Worm (Caenorhabditis elegans) whole organism, L4 larva: Measurements from ENCODE around the gene pph-1.
A peak's percentile ranks its signal among the peaks of the same experiment; 100 is the strongest.

Source experiments
- F10B5.3 ChIP-seq: sonication (generic microtip); optimal IDR thresholded peaks from 2 replicates; lab custom pipeline; 2016; ENCODE audit warnings: mild to moderate bottlenecking, missing genetic modification characterization, missing compliant biosample characterization
- R02D3.7 ChIP-seq: fragments of 150-350 bp; sonication (generic microtip); optimal IDR thresholded peaks from 3 replicates; lab custom pipeline; 2014; ENCODE audit warnings: missing biosample characterization, missing genetic modification characterization
- Y75B8A.6 ChIP-seq: fragments of 200-800 bp; sonication (Bioruptor generic); IDR thresholded peaks from 2 replicates; pipeline ENCODE4 v1.3.6; 2022; ENCODE audit warnings: missing genetic modification reagents, missing genetic modification characterization, missing compliant biosample characterization
- ZK337.2 ChIP-seq: fragments of 200-800 bp; sonication (Bioruptor generic); IDR thresholded peaks from 2 replicates; pipeline ENCODE4 v1.3.6; 2022; ENCODE audit warnings: missing genetic modification reagents, missing genetic modification characterization, missing compliant biosample characterization
- aha-1 ChIP-seq: fragments of 150-350 bp; peaks from one replicate; lab custom pipeline; 2014; ENCODE audit warnings: missing biosample characterization, missing genetic modification characterization
- ceh-44 ChIP-seq: fragments of 200-800 bp; sonication (Bioruptor generic); IDR thresholded peaks from 2 replicates; pipeline ENCODE4 v1.3.6; 2022; ENCODE audit warnings: missing genetic modification reagents, missing genetic modification characterization, missing compliant biosample characterization
- daf-8 ChIP-seq: fragments of 200-800 bp; sonication (Bioruptor generic); IDR thresholded peaks from 2 replicates; pipeline ENCODE4 v1.3.6; 2022; ENCODE audit warnings: missing genetic modification characterization, missing compliant biosample characterization
- dmd-6 ChIP-seq: fragments of 200-800 bp; sonication (Bioruptor generic); IDR thresholded peaks from 2 replicates; pipeline ENCODE4 v1.3.6; 2022; ENCODE audit warnings: missing genetic modification reagents, missing genetic modification characterization, missing compliant biosample characterization
- duxl-1 ChIP-seq: sonication (generic microtip); optimal IDR thresholded peaks from 2 replicates; lab custom pipeline; 2016; ENCODE audit warnings: mild to moderate bottlenecking, missing genetic modification characterization, moderate library complexity, missing compliant biosample characterization; ENCODE audit not compliant: poor library complexity
- dve-1 ChIP-seq: sonication (generic microtip); optimal IDR thresholded peaks from 2 replicates; lab custom pipeline; 2017; ENCODE audit warnings: antibody characterized with exemption, mild to moderate bottlenecking, missing genetic modification characterization, missing compliant biosample characterization; ENCODE audit not compliant: insufficient read depth
- egl-27 ChIP-seq: sonication (generic microtip); optimal IDR thresholded peaks from 3 replicates; lab custom pipeline; 2017; ENCODE audit warnings: missing biosample characterization, missing genetic modification reagents, missing genetic modification characterization
- fkh-10 ChIP-seq: fragments of 150-350 bp; optimal IDR thresholded peaks from 2 replicates; lab custom pipeline; 2014; ENCODE audit warnings: missing biosample characterization, missing genetic modification reagents, missing genetic modification characterization
- fos-1 ChIP-seq: fragments of 150-350 bp; optimal IDR thresholded peaks from 2 replicates; lab custom pipeline; 2014; ENCODE audit warnings: missing biosample characterization, missing genetic modification characterization
- hif-1 ChIP-seq, 2 experiments: sonication (generic microtip); optimal IDR thresholded peaks; 2 replicates each; lab custom pipeline; 2016 to 2017; ENCODE audit warnings: missing compliant biosample characterization in 2 of 2, missing genetic modification characterization in 2 of 2, missing genetic modification reagents in 2 of 2, missing genotype in 2 of 2, mild to moderate bottlenecking in 1 of 2
- hlh-11 ChIP-seq: fragments of 200-800 bp; sonication (Bioruptor generic); optimal IDR thresholded peaks from 2 replicates; lab custom pipeline; 2018; ENCODE audit warnings: mild to moderate bottlenecking, missing genetic modification characterization, missing compliant biosample characterization
- hlh-30 ChIP-seq: sonication (generic microtip); optimal IDR thresholded peaks from 2 replicates; lab custom pipeline; 2017; ENCODE audit warnings: antibody characterized with exemption, mild to moderate bottlenecking, missing genetic modification characterization, missing compliant biosample characterization; ENCODE audit not compliant: insufficient read depth
- hmg-1.1 ChIP-seq: fragments of 200-800 bp; sonication (Bioruptor generic); IDR thresholded peaks from 2 replicates; pipeline ENCODE4 v1.3.6; 2022; ENCODE audit warnings: missing genetic modification reagents, missing genetic modification characterization, missing compliant biosample characterization
- jun-1 ChIP-seq: fragments of 150-350 bp; optimal IDR thresholded peaks from 2 replicates; lab custom pipeline; 2014; ENCODE audit warnings: missing biosample characterization, missing genetic modification reagents, missing genetic modification characterization
- lim-7 ChIP-seq: fragments of 200-800 bp; sonication (Bioruptor generic); IDR thresholded peaks from 2 replicates; pipeline ENCODE4 v1.3.6; 2022; ENCODE audit warnings: missing genetic modification characterization, missing compliant biosample characterization
- lin-1 ChIP-seq: fragments of 200-800 bp; sonication (Bioruptor generic); IDR thresholded peaks from 2 replicates; pipeline ENCODE4 v1.3.6; 2022; ENCODE audit warnings: missing genetic modification reagents, missing genetic modification characterization, missing compliant biosample characterization
- lin-38 ChIP-seq: fragments of 200-800 bp; sonication (Bioruptor generic); IDR thresholded peaks from 2 replicates; pipeline ENCODE4 v1.3.6; 2022; ENCODE audit warnings: missing genetic modification reagents, missing genetic modification characterization, missing compliant biosample characterization
- lsy-2 ChIP-seq, 2 experiments: fragments of 150-350 bp in 1 of 2; sonication (generic microtip) in 1 of 2; optimal IDR thresholded peaks; 2 replicates each; lab custom pipeline; 2014 to 2017; ENCODE audit warnings: missing biosample characterization in 2 of 2, missing genetic modification characterization in 2 of 2
- madf-5 ChIP-seq, 2 experiments: fragments of 200-800 bp; sonication (Bioruptor generic); IDR thresholded peaks; 2 replicates each; pipeline ENCODE4 v1.3.6; 2022; ENCODE audit warnings: missing compliant biosample characterization in 2 of 2, missing genetic modification characterization in 2 of 2
- mdl-1 ChIP-seq, 2 experiments: fragments of 150-350 bp in 1 of 2; sonication (generic microtip) in 1 of 2; optimal IDR thresholded peaks; 2 replicates each; lab custom pipeline; 2014 to 2017; ENCODE audit warnings: missing biosample characterization in 2 of 2, missing genetic modification characterization in 2 of 2
- mep-1 ChIP-seq: fragments of 150-350 bp; sonication (generic microtip); optimal IDR thresholded peaks from 3 replicates; lab custom pipeline; 2014; ENCODE audit warnings: missing biosample characterization, missing genetic modification characterization
- nhr-102 ChIP-seq: sonication (generic microtip); optimal IDR thresholded peaks from 2 replicates; lab custom pipeline; 2016; ENCODE audit warnings: mild to moderate bottlenecking, missing genetic modification characterization, moderate library complexity, missing compliant biosample characterization
- nhr-11 ChIP-seq: fragments of 150-350 bp; optimal IDR thresholded peaks from 2 replicates; lab custom pipeline; 2014; ENCODE audit warnings: missing biosample characterization, missing genetic modification characterization
- nhr-237 ChIP-seq: sonication (generic microtip); optimal IDR thresholded peaks from 2 replicates; lab custom pipeline; 2017; ENCODE audit warnings: missing biosample characterization, missing genetic modification characterization
- nhr-25 ChIP-seq: sonication (generic microtip); optimal IDR thresholded peaks from 2 replicates; lab custom pipeline; 2017; ENCODE audit warnings: missing genetic modification characterization, mild to moderate bottlenecking, missing compliant biosample characterization, antibody characterized with exemption, moderate library complexity, borderline replicate concordance; ENCODE audit not compliant: insufficient read depth
- nhr-28 ChIP-seq: fragments of 150-350 bp; optimal IDR thresholded peaks from 2 replicates; lab custom pipeline; 2014; ENCODE audit warnings: missing biosample characterization, missing genetic modification characterization
- nhr-76 ChIP-seq: fragments of 150-350 bp; optimal IDR thresholded peaks from 2 replicates; lab custom pipeline; 2014; ENCODE audit warnings: missing biosample characterization, missing genetic modification characterization
- nhr-77 ChIP-seq: fragments of 150-350 bp; optimal IDR thresholded peaks from 2 replicates; lab custom pipeline; 2014; ENCODE audit warnings: missing biosample characterization, missing genetic modification characterization
- pha-4 ChIP-seq, 2 experiments: fragments of 150-350 bp in 1 of 2; fragments of 200-800 bp in 1 of 2; sonication (Bioruptor generic) in 1 of 2; IDR thresholded peaks in 1 of 2; optimal IDR thresholded peaks in 1 of 2; 2 replicates each; pipeline versions ENCODE4 v1.3.6 to Lab custom; 2014 to 2022; ENCODE audit warnings: missing genetic modification characterization in 2 of 2, missing genetic modification reagents in 2 of 2, missing biosample characterization in 1 of 2, missing compliant biosample characterization in 1 of 2
- rbr-2 ChIP-seq: sonication (generic microtip); optimal IDR thresholded peaks from 2 replicates; lab custom pipeline; 2016; ENCODE audit warnings: missing genotype, missing genetic modification characterization, missing compliant biosample characterization
- saeg-2 ChIP-seq: fragments of 200-800 bp; sonication (Bioruptor generic); IDR thresholded peaks from 2 replicates; pipeline ENCODE4 v1.3.6; 2022; ENCODE audit warnings: missing genetic modification reagents, missing genetic modification characterization, missing compliant biosample characterization
- sdz-12 ChIP-seq: fragments of 200-800 bp; sonication (Bioruptor generic); optimal IDR thresholded peaks from 2 replicates; lab custom pipeline; 2018; ENCODE audit warnings: mild to moderate bottlenecking, missing genetic modification characterization, missing compliant biosample characterization
- spr-3 ChIP-seq: fragments of 200-800 bp; sonication (Bioruptor generic); optimal IDR thresholded peaks from 2 replicates; lab custom pipeline; 2018; ENCODE audit warnings: mild to moderate bottlenecking, missing genetic modification characterization, missing compliant biosample characterization
- tra-1 ChIP-seq: fragments of 200-800 bp; sonication (Bioruptor generic); IDR thresholded peaks from 2 replicates; pipeline ENCODE4 v1.3.6; 2022; ENCODE audit warnings: missing genetic modification reagents, missing genetic modification characterization, missing compliant biosample characterization
- unc-62 ChIP-seq, 3 experiments: fragments of 150-350 bp in 1 of 3; sonication (generic microtip); optimal IDR thresholded peaks in 2 of 3; peaks in 1 of 3; 1 replicate in 1 of 3; 2 replicates in 2 of 3; lab custom pipeline; 2014 to 2017; ENCODE audit warnings: missing biosample characterization in 3 of 3, missing genetic modification characterization in 3 of 3, missing genetic modification reagents in 3 of 3, missing genotype in 1 of 3
- vab-7 ChIP-seq: fragments of 200-800 bp; sonication (Bioruptor generic); IDR thresholded peaks from 2 replicates; pipeline ENCODE4 v1.3.6; 2022; ENCODE audit warnings: missing genetic modification reagents, missing genetic modification characterization, missing compliant biosample characterization
- zag-1 ChIP-seq: fragments of 150-350 bp; optimal IDR thresholded peaks from 2 replicates; lab custom pipeline; 2014; ENCODE audit warnings: missing biosample characterization, missing genetic modification characterization
- zip-11 ChIP-seq: fragments of 200-800 bp; sonication (Bioruptor generic); IDR thresholded peaks from 2 replicates; pipeline ENCODE4 v1.3.6; 2022; ENCODE audit warnings: missing genetic modification characterization, missing compliant biosample characterization
- ztf-7 ChIP-seq: fragments of 150-350 bp; optimal IDR thresholded peaks from 2 replicates; lab custom pipeline; 2014; ENCODE audit warnings: missing biosample characterization, missing genetic modification characterization

pph-1 gene

ce11 chrV:10719019-10719832, 16.9 kb downstream of the pph-1 start:
- TF ChIP-seq ceh-44 (GFP tag; lab: Robert Waterston, UW): no peak
- TF ChIP-seq lim-7 (GFP tag; lab: Robert Waterston, UW): no peak
- TF ChIP-seq fkh-10 (GFP tag; lab: Kevin White, UChicago): no peak
- TF ChIP-seq spr-3 (GFP tag; lab: Kevin White, UChicago): no peak
- 0 out of 2 replicates have a peak, but pooled peaks have one; percentile 60 for TF ChIP-seq pha-4 (GFP tag; IDR thresholded peaks at IDR 0.05; lab: Robert Waterston, UW)
- TF ChIP-seq pha-4 (tag; optimal IDR thresholded peaks at IDR 0.05; lab: Kevin White, UChicago): no peak
- peak; percentile 19; the same call in 1 of the 2 replicates for TF ChIP-seq dmd-6
- TF ChIP-seq aha-1: peak; percentile 80
- peak; percentile 70 for TF ChIP-seq hlh-30 (tag; lab: Kevin White, UChicago)
- peak; percentile 76 for TF ChIP-seq nhr-11 (tag; lab: Kevin White, UChicago)
- TF ChIP-seq nhr-28 (tag; lab: Kevin White, UChicago): peak; percentile 2
- peak; percentile 6 for TF ChIP-seq hlh-11 (tag; lab: Kevin White, UChicago)
- TF ChIP-seq unc-62 (GFP tag; optimal IDR thresholded peaks at IDR 0.05 in 1 of 2; lab: Kevin White, UChicago): peak in 1 of 2 experiments; percentile 92
- no peak for TF ChIP-seq unc-62 (tag; optimal IDR thresholded peaks at IDR 0.05; lab: Kevin White, UChicago)
- peak; percentile 47 for TF ChIP-seq mep-1 (tag; lab: Kevin White, UChicago)
- TF ChIP-seq hif-1 (tag; optimal IDR thresholded peaks at IDR 0.05; lab: Kevin White, UChicago): no peak
- TF ChIP-seq madf-5 (GFP tag; IDR thresholded peaks at IDR 0.05; lab: Robert Waterston, UW): no peak
- no peak for TF ChIP-seq nhr-25 (tag; lab: Kevin White, UChicago)
- no peak for TF ChIP-seq nhr-76
- TF ChIP-seq, all 104 proteins: peak for 9

DNA sequence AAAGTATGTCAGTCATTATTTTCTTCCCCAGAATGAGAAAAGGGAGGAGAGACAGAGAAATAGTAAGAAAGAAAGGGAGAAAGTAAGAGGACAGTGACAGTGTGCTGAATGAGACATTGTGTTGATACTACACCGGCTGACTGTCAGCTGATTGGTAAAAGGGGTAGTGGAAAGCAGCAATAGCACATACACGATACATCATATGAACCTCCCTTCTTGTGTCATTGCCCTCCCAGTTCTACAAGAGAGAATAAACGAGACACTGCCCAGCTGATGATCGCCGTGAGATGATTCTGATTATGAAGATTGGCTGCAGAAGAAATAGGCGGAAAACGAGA, 17.5 kb downstream of the pph-1 start:
- TF ChIP-seq ZK337.2 (no peak), ztf-7 (tag; lab: Kevin White, UChicago) (peak; percentile 44), lin-38 (no peak), vab-7 (no peak), lin-1 (peak; percentile 40; the same call in 1 of the 2 replicates), jun-1 (tag; lab: Kevin White, UChicago) (peak; percentile 25), Y75B8A.6 (GFP tag; lab: Robert Waterston, UW) (no peak), lim-7 (GFP tag; lab: Robert Waterston, UW) (no peak), nhr-102 (peak; percentile 0), unc-62 (GFP tag; optimal IDR thresholded peaks at IDR 0.05 in 1 of 2; lab: Kevin White, UChicago) (peak in 1 of 2 experiments; percentile 87), unc-62 (tag; optimal IDR thresholded peaks at IDR 0.05; lab: Kevin White, UChicago) (no peak), R02D3.7 (tag; lab: Kevin White, UChicago) (no peak), fos-1 (peak; percentile 45), mdl-1 (tag; optimal IDR thresholded peaks at IDR 0.05; lab: Kevin White, UChicago) (peak; percentile 44 to 82), lsy-2 (tag; optimal IDR thresholded peaks at IDR 0.05; lab: Kevin White, UChicago) (peak in 1 of 2 experiments; percentile 48), nhr-28 (tag; lab: Kevin White, UChicago) (peak; percentile 98), dve-1 (tag; lab: Kevin White, UChicago) (peak; percentile 83), duxl-1 (tag; lab: Kevin White, UChicago) (no peak), zag-1 (tag; lab: Kevin White, UChicago) (no peak), tra-1 (GFP tag; lab: Robert Waterston, UW) (peak; percentile 69; the same call in 1 of the 2 replicates), zip-11 (GFP tag; lab: Robert Waterston, UW) (no peak), pha-4 (GFP tag; IDR thresholded peaks at IDR 0.05; lab: Robert Waterston, UW) (0 out of 2 replicates have a peak, but pooled peaks have one; percentile 3), pha-4 (tag; optimal IDR thresholded peaks at IDR 0.05; lab: Kevin White, UChicago) (no peak), rbr-2 (peak; percentile 14), daf-8 (GFP tag; lab: Robert Waterston, UW) (no peak), egl-27 (tag; lab: Kevin White, UChicago) (no peak), hmg-1.1 (GFP tag; lab: Robert Waterston, UW) (no peak; the same call in 1 of the 2 replicates), F10B5.3 (tag; lab: Kevin White, UChicago) (no peak), nhr-77 (tag; lab: Kevin White, UChicago) (peak; percentile 71), hif-1 (tag; optimal IDR thresholded peaks at IDR 0.05; lab: Kevin White, UChicago) (peak in 1 of 2 experiments; percentile 60), sdz-12 (GFP tag; lab: Kevin White, UChicago) (no peak), hlh-11 (tag; lab: Kevin White, UChicago) (peak; percentile 84), fkh-10 (GFP tag; lab: Kevin White, UChicago) (no peak), ceh-44 (GFP tag; lab: Robert Waterston, UW) (no peak), dmd-6 (peak; percentile 78), nhr-237 (tag; lab: Kevin White, UChicago) (no peak), saeg-2 (GFP tag; lab: Robert Waterston, UW) (0 out of 2 replicates have a peak, but pooled peaks have one; percentile 7)
